Fruit fly (Drosophila melanogaster) whole organism, wandering third instar larva: ENCODE data around the gene NC2beta.

ENCODE experiments used
- Abd-B ChIP-seq: fragments of >200 bp; optimal IDR thresholded peaks from 2 replicates; lab custom pipeline; 2017; ENCODE audit warnings: missing biosample characterization, missing genetic modification characterization
- CG9705 ChIP-seq: fragments of 200-800 bp; sonication (Bioruptor generic); optimal IDR thresholded peaks from 2 replicates; lab custom pipeline; 2018; ENCODE audit warnings: missing biosample characterization, mild to moderate bottlenecking, missing genetic modification characterization
- CrebA ChIP-seq: fragments of 200-800 bp; sonication (Bioruptor generic); optimal IDR thresholded peaks from 2 replicates; lab custom pipeline; 2016; ENCODE audit warnings: missing biosample characterization, mild to moderate bottlenecking, missing genetic modification characterization, borderline replicate concordance
- Dfd ChIP-seq: fragments of >200 bp; optimal IDR thresholded peaks from 2 replicates; lab custom pipeline; 2017; ENCODE audit warnings: missing biosample characterization, missing genetic modification characterization
- Dif ChIP-seq: fragments of 200-275, 200-300 bp; sonication (Bioruptor generic); optimal IDR thresholded peaks from 2 replicates; lab custom pipeline; 2018; ENCODE audit warnings: missing biosample characterization, missing genetic modification characterization; ENCODE audit not compliant: partially characterized antibody
- Hnf4 ChIP-seq: fragments of 200-800 bp; sonication (Bioruptor generic); optimal IDR thresholded peaks from 2 replicates; lab custom pipeline; 2016; ENCODE audit warnings: missing biosample characterization, mild to moderate bottlenecking, missing genetic modification characterization
- Hr78 ChIP-seq: fragments of >200 bp; optimal IDR thresholded peaks from 2 replicates; lab custom pipeline; 2017; ENCODE audit warnings: missing biosample characterization, missing genetic modification characterization
- Hr83 ChIP-seq: fragments of 200-300 bp; sonication (Bioruptor generic); optimal IDR thresholded peaks from 2 replicates; lab custom pipeline; 2016; ENCODE audit warnings: missing biosample characterization, mild to moderate bottlenecking, missing genetic modification characterization, moderate library complexity; ENCODE audit not compliant: poor library complexity, severe bottlenecking
- Jra ChIP-seq: sonication (Bioruptor generic); optimal IDR thresholded peaks from 2 replicates; lab custom pipeline; 2016; ENCODE audit warnings: missing biosample characterization, missing genetic modification characterization
- Myc ChIP-seq: fragments of >200 bp; optimal IDR thresholded peaks from 2 replicates; lab custom pipeline; 2017
- OdsH ChIP-seq: fragments of 200-800 bp; sonication (Bioruptor generic); optimal IDR thresholded peaks from 2 replicates; lab custom pipeline; 2016; ENCODE audit warnings: missing biosample characterization, mild to moderate bottlenecking, missing genetic modification characterization
- Rel ChIP-seq, 2 experiments: fragments of 200-800 bp; sonication (Bioruptor generic) in 1 of 2; optimal IDR thresholded peaks; 2 replicates in 1 of 2; 3 replicates in 1 of 2; lab custom pipeline; 2016 to 2019; ENCODE audit warnings: mild to moderate bottlenecking in 2 of 2, missing biosample characterization in 2 of 2, missing genetic modification characterization in 2 of 2, moderate library complexity in 1 of 2
- Sp1 ChIP-seq: fragments of 200-800 bp; sonication (Bioruptor generic); optimal IDR thresholded peaks from 3 replicates; lab custom pipeline; 2019; ENCODE audit warnings: missing biosample characterization, mild to moderate bottlenecking, missing genetic modification characterization, moderate library complexity
- Vsx2 ChIP-seq: fragments of 200-300, 225-300 bp; sonication (Bioruptor generic); optimal IDR thresholded peaks from 2 replicates; lab custom pipeline; 2018; ENCODE audit warnings: missing biosample characterization, missing genetic modification characterization; ENCODE audit not compliant: partially characterized antibody
- br ChIP-seq: fragments of 200-800 bp; sonication (Bioruptor generic); optimal IDR thresholded peaks from 2 replicates; lab custom pipeline; 2016; ENCODE audit warnings: missing biosample characterization, missing genetic modification characterization
- dl ChIP-seq, 2 experiments: fragments of 175-275, 200-275 bp in 1 of 2; fragments of 200-275 bp in 1 of 2; sonication (Bioruptor generic); optimal IDR thresholded peaks; lab custom pipeline; 2018; ENCODE audit warnings: mild to moderate bottlenecking in 2 of 2, missing biosample characterization in 2 of 2, missing genetic modification characterization in 2 of 2, moderate library complexity in 2 of 2; ENCODE audit not compliant: partially characterized antibody in 2 of 2, insufficient read depth in 1 of 2
- foxo ChIP-seq, 2 experiments: fragments of 200-800 bp; sonication (Bioruptor generic); optimal IDR thresholded peaks; 2 replicates in 1 of 2; 3 replicates in 1 of 2; lab custom pipeline; 2016 to 2017; ENCODE audit warnings: missing biosample characterization in 2 of 2, missing genetic modification characterization in 2 of 2
- fru ChIP-seq: fragments of 200-800 bp; sonication (Bioruptor generic); optimal IDR thresholded peaks from 3 replicates; lab custom pipeline; 2016; ENCODE audit warnings: missing biosample characterization, mild to moderate bottlenecking, missing genetic modification characterization
- h ChIP-seq: fragments of 200-800 bp; sonication (Bioruptor generic); optimal IDR thresholded peaks from 3 replicates; lab custom pipeline; 2016; ENCODE audit warnings: missing biosample characterization, mild to moderate bottlenecking, missing genetic modification characterization
- jim ChIP-seq: fragments of 175-275, 200-325 bp; sonication (Bioruptor generic); optimal IDR thresholded peaks from 2 replicates; lab custom pipeline; 2016; ENCODE audit warnings: missing biosample characterization, mild to moderate bottlenecking, missing genetic modification characterization
- lola ChIP-seq: fragments of >200 bp; optimal IDR thresholded peaks from 2 replicates; lab custom pipeline; 2017; ENCODE audit warnings: missing biosample characterization, missing genetic modification characterization
- rgr ChIP-seq: fragments of 200-800 bp; sonication (Bioruptor generic); optimal IDR thresholded peaks from 3 replicates; lab custom pipeline; 2016; ENCODE audit warnings: missing biosample characterization, mild to moderate bottlenecking, missing genetic modification characterization
- sage ChIP-seq: fragments of 200-800 bp; sonication (Bioruptor generic); optimal IDR thresholded peaks from 2 replicates; lab custom pipeline; 2016; ENCODE audit warnings: missing biosample characterization, mild to moderate bottlenecking, missing genetic modification characterization
- sv ChIP-seq: fragments of 200-800 bp; sonication (Bioruptor generic); optimal IDR thresholded peaks from 3 replicates; lab custom pipeline; 2016; ENCODE audit warnings: missing biosample characterization, missing genetic modification characterization
- tai ChIP-seq: sonication (Bioruptor generic); optimal IDR thresholded peaks from 2 replicates; lab custom pipeline; 2016; ENCODE audit warnings: missing biosample characterization, missing genetic modification characterization
- woc ChIP-seq: sonication (Bioruptor generic); optimal IDR thresholded peaks from 2 replicates; lab custom pipeline; 2016; ENCODE audit warnings: missing biosample characterization, mild to moderate bottlenecking, missing genetic modification characterization

NC2beta gene

DNA sequence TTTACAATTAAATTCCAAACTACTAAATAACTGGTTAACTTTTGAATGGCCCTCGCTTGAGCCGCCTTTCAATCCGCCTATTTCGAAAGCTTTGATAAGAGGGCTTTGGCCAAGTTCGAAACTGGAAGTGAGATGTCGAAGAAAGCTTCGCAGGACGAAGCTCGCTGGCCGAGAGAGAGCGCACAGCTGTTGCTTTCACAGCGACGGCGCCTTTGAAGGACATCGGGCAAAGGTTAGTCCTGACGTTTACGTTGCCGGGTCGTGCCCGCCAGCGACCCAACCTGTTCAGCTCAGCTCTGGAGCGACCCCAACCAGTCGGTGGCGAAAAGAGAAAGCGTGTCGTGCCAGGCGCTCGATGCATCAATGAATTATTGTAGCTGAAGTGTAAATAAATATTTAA lies 4.2 kb downstream of the NC2beta start:
- TF ChIP-seq Jra (GFP tag; lab: Kevin White, UChicago) = no peak
- no peak for TF ChIP-seq rgr
- TF ChIP-seq fru (GFP tag; lab: Kevin White, UChicago) = no peak
- no peak for TF ChIP-seq tai (GFP tag; lab: Kevin White, UChicago)
- no peak for TF ChIP-seq CrebA (GFP tag; lab: Kevin White, UChicago)
- no peak for TF ChIP-seq woc (GFP tag; lab: Kevin White, UChicago)

DNA sequence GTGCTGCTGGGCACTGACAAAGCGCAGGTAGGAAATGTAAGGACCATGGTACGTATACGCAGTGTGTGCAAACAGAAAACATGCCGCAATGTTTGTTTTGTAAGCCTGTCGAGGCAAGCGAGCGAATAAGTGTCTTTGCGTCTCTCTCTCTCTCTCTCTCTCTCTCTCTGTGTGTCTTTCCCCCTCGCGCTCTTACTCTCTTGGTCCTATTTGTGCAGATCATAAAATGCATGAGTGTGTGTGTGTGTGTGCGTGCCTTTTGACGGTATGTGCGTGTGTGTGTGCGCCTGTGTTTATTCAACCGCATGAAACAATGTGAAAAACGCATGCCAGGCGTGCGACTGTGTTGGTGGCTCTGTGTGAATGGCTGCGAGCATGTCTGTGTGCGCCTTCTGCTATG lies 5.9 kb downstream of the NC2beta start:
- TF ChIP-seq Dfd (GFP tag; lab: Kevin White, UChicago) = peak; percentile 42
- TF ChIP-seq CG9705 (GFP tag; lab: Kevin White, UChicago) = no peak

DNA sequence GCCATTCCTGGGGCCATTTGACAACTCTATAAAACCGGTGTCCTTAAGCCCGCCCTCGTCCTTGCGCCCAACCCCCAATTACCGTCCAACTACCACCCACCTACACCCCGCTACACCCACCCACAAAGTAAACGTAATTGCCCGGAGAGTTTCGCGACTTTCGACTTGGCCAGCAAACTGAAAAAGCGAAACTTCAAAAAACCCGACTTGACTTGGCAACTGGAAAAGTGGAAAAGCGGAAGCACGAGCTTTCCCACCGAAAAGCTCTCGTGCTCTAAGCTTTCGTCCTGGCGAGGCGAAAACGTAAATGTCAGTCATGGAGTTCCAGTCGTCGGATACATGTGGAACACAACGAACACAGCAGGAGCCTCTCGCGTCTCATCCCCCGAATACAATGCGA lies 8.4 kb downstream of the NC2beta start, which contains the start of gene GABA-B-R1:
GABA-B-R1 (plus strand) TSS at position 301 of the 400 bp plus-strand sequence.
- TF ChIP-seq CG9705 (GFP tag; lab: Kevin White, UChicago) (no peak), sage (GFP tag; lab: Kevin White, UChicago) (no peak), Vsx2 (GFP tag; lab: Kevin White, UChicago) (no peak), Dif (no peak), OdsH (no peak), tai (GFP tag; lab: Kevin White, UChicago) (no peak), lola (no peak), dl (GFP tag; optimal IDR thresholded peaks at IDR 0.05; lab: Kevin White, UChicago; ENCODE audit: insufficient read depth in 1 of 2, partially characterized antibody in 2 of 2) (no peak), Hnf4 (GFP tag; lab: Kevin White, UChicago) (no peak), h (GFP tag; lab: Kevin White, UChicago) (no peak), br (GFP tag; lab: Kevin White, UChicago) (no peak), Sp1 (GFP tag; lab: Kevin White, UChicago) (no peak)

dm6 chr2L:15026582-15026981 lies 19.0 kb downstream of the NC2beta start, which contains the start of gene CG33310:
TSS of gene CG33310 (plus strand) at chr2L:15026882.
- TF ChIP-seq Rel (GFP tag; optimal IDR thresholded peaks at IDR 0.05; lab: Kevin White, UChicago) = no peak
- no peak for TF ChIP-seq Rel (tag; optimal IDR thresholded peaks at IDR 0.05; lab: Kevin White, UChicago)
- no peak for TF ChIP-seq Hr83
- no peak for TF ChIP-seq dl (GFP tag; optimal IDR thresholded peaks at IDR 0.05; lab: Kevin White, UChicago; ENCODE audit: insufficient read depth in 1 of 2, partially characterized antibody in 2 of 2)
- TF ChIP-seq Hnf4 (GFP tag; lab: Kevin White, UChicago) = no peak

DNA sequence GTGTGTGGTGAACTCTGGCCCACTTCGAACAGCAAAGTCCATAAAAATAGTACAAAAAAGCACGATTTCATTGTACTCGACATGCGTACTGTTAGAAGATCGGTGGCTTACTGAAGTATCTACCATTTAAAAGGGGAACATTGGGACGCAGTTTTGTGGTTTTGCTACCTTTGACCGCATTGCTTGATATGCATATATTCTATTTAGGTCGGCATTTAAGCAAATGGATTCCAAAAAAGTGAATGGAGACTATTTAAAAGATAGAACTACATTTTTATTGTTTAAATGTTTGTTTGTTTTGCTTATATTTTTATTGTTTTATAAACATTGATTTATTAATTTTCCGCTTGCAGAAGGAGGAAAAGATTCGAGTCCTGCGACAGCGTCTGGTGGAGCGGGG lies 24.0 kb downstream of the NC2beta start, which contains the start of gene CG31832:
CG31832 (minus strand) TSS at position 101 of the 400 bp plus-strand sequence.
- TF ChIP-seq Hr78 (GFP tag; lab: Kevin White, UChicago) (no peak), fru (GFP tag; lab: Kevin White, UChicago) (no peak), Dfd (GFP tag; lab: Kevin White, UChicago) (no peak), foxo (GFP tag; optimal IDR thresholded peaks at IDR 0.05; lab: Kevin White, UChicago) (no peak), Dif (no peak), Sp1 (GFP tag; lab: Kevin White, UChicago) (no peak), sage (GFP tag; lab: Kevin White, UChicago) (no peak), CrebA (GFP tag; lab: Kevin White, UChicago) (no peak), dl (GFP tag; optimal IDR thresholded peaks at IDR 0.05; lab: Kevin White, UChicago; ENCODE audit: insufficient read depth in 1 of 2, partially characterized antibody in 2 of 2) (no peak), jim (no peak), Myc (lab: Kevin White, UChicago) (no peak), rgr (no peak), Hnf4 (GFP tag; lab: Kevin White, UChicago) (no peak), Abd-B (no peak)

DNA sequence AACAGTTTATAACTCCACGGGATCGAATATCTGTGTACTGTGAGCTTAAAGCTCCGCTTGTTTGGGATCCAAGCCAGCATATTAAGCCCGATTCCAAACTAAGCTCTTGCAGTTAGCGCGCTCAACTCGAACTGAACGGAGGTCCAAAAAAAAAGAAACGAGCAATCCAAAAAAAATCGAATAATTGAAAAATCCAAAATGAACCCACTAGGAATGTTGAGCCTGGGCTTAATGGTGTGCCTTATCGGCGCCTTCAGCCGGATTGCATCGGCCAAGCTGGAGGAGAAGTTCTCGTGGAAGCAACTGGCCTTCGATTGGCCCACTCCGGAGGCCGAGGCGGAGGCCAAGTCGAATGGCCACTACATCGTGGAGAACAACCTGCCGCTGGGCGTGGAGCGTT lies 27.8 kb downstream of the NC2beta start, which contains the start of gene yellow-c:
yellow-c (plus strand) TSS at position 29 of the 400 bp plus-strand sequence.
- no peak for TF ChIP-seq CG9705 (GFP tag; lab: Kevin White, UChicago)
- no peak for TF ChIP-seq lola
- TF ChIP-seq h (GFP tag; lab: Kevin White, UChicago) = no peak
- TF ChIP-seq jim = no peak
- no peak for TF ChIP-seq sv (GFP tag; lab: Kevin White, UChicago)
- TF ChIP-seq br (GFP tag; lab: Kevin White, UChicago) = no peak
- TF ChIP-seq, all 38 proteins: peak for 0
